Worm (Caenorhabditis elegans) whole organism, L1 larva: ENCODE results near the gene Y39B6A.34.

Experiments used
- C16A3.4 ChIP-seq: fragments of 150-350 bp; optimal IDR thresholded peaks from 2 replicates; lab custom pipeline; 2014; ENCODE audit warnings: missing biosample characterization, missing genetic modification characterization
- alr-1 ChIP-seq: fragments of 200-800 bp; sonication (Bioruptor generic); optimal IDR thresholded peaks from 2 replicates; lab custom pipeline; 2018; ENCODE audit warnings: borderline replicate concordance, mild to moderate bottlenecking, missing genetic modification characterization, missing compliant biosample characterization
- ama-1 ChIP-seq: fragments of 150-350 bp; optimal IDR thresholded peaks from 2 replicates; lab custom pipeline; 2014
- ceh-8 ChIP-seq: fragments of 200-800 bp; sonication (Bioruptor generic); optimal IDR thresholded peaks from 2 replicates; lab custom pipeline; 2018; ENCODE audit warnings: mild to moderate bottlenecking, missing genetic modification characterization, moderate library complexity, missing compliant biosample characterization
- ceh-82 ChIP-seq, 3 experiments: fragments of 150-350 bp in 1 of 3; sonication (generic microtip) in 2 of 3; optimal IDR thresholded peaks; 2 replicates each; lab custom pipeline; 2014 to 2017; ENCODE audit warnings: missing biosample characterization in 3 of 3, missing genetic modification characterization in 3 of 3
- ceh-88 ChIP-seq: fragments of 200-800 bp; sonication (Bioruptor generic); IDR thresholded peaks from 2 replicates; pipeline ENCODE4 v1.3.6; 2022; ENCODE audit warnings: missing genetic modification characterization, missing compliant biosample characterization
- dpl-1 ChIP-seq, 3 experiments: fragments of 150-350 bp in 2 of 3; sonication (generic microtip) in 1 of 3; optimal IDR thresholded peaks; 2 replicates each; lab custom pipeline; 2014 to 2017; ENCODE audit warnings: missing biosample characterization in 3 of 3, missing genetic modification characterization in 3 of 3, missing genetic modification reagents in 3 of 3
- dsc-1 ChIP-seq: sonication (generic microtip); optimal IDR thresholded peaks from 2 replicates; lab custom pipeline; 2016; ENCODE audit warnings: mild to moderate bottlenecking, missing genetic modification characterization, missing compliant biosample characterization
- efl-1 ChIP-seq, 4 experiments: fragments of 150-350 bp; optimal IDR thresholded peaks in 3 of 4; peaks in 1 of 4; 1 replicate in 1 of 4; 2 replicates in 3 of 4; lab custom pipeline; 2014; ENCODE audit warnings: missing biosample characterization in 2 of 4, missing genetic modification characterization in 2 of 4, missing genetic modification reagents in 2 of 4
- egl-13 ChIP-seq: sonication (generic microtip); optimal IDR thresholded peaks from 2 replicates; lab custom pipeline; 2016; ENCODE audit warnings: missing genotype, missing genetic modification reagents, missing genetic modification characterization, missing compliant biosample characterization
- elt-2 ChIP-seq: sonication (generic microtip); optimal IDR thresholded peaks from 2 replicates; lab custom pipeline; 2016; ENCODE audit warnings: missing genetic modification characterization, mild to moderate bottlenecking, inconsistent platforms, missing compliant biosample characterization, missing genetic modification reagents
- fkh-4 ChIP-seq: sonication (generic microtip); optimal IDR thresholded peaks from 2 replicates; lab custom pipeline; 2016; ENCODE audit warnings: missing compliant biosample characterization, missing genetic modification characterization, borderline replicate concordance
- fkh-8 ChIP-seq: sonication (generic microtip); optimal IDR thresholded peaks from 2 replicates; lab custom pipeline; 2016; ENCODE audit warnings: mild to moderate bottlenecking, missing genetic modification characterization, missing compliant biosample characterization
- hpl-2 ChIP-seq: fragments of 150-350 bp; optimal IDR thresholded peaks from 2 replicates; lab custom pipeline; 2014; ENCODE audit warnings: missing biosample characterization, missing genetic modification reagents, missing genetic modification characterization
- lin-13 ChIP-seq: fragments of 150-350 bp; optimal IDR thresholded peaks from 2 replicates; lab custom pipeline; 2014; ENCODE audit warnings: missing biosample characterization, missing genetic modification reagents, missing genetic modification characterization
- lin-14 ChIP-seq: fragments of 200-800 bp; sonication (Bioruptor generic); optimal IDR thresholded peaks from 2 replicates; lab custom pipeline; 2018; ENCODE audit warnings: mild to moderate bottlenecking, missing genetic modification characterization, moderate library complexity, missing compliant biosample characterization
- lin-35 ChIP-seq, 2 experiments: fragments of 150-350 bp; optimal IDR thresholded peaks; 2 replicates each; lab custom pipeline; 2014; ENCODE audit warnings: missing biosample characterization in 2 of 2, missing genetic modification characterization in 2 of 2, missing genetic modification reagents in 2 of 2
- lin-39 ChIP-seq: fragments of 150-350 bp; optimal IDR thresholded peaks from 2 replicates; lab custom pipeline; 2014; ENCODE audit warnings: missing biosample characterization, missing genetic modification reagents, missing genetic modification characterization
- lsy-2 ChIP-seq, 2 experiments: fragments of 150-350 bp; optimal IDR thresholded peaks; 2 replicates each; lab custom pipeline; 2014; ENCODE audit warnings: missing biosample characterization in 2 of 2, missing genetic modification characterization in 2 of 2
- mab-9 ChIP-seq: fragments of 200-800 bp; sonication (Bioruptor generic); IDR thresholded peaks from 2 replicates; pipeline ENCODE4 v1.3.6; 2022; ENCODE audit warnings: missing genetic modification reagents, missing genetic modification characterization, missing compliant biosample characterization
- mef-2 ChIP-seq: fragments of 150-350 bp; optimal IDR thresholded peaks from 2 replicates; lab custom pipeline; 2014; ENCODE audit warnings: missing biosample characterization, missing genetic modification characterization
- nhr-19 ChIP-seq: fragments of 200-800 bp; sonication (Bioruptor generic); conservative IDR thresholded peaks from 2 replicates; pipeline ENCODE4 v1.3.6; 2022; ENCODE audit warnings: missing genetic modification characterization, missing compliant biosample characterization
- nhr-20 ChIP-seq: sonication (generic microtip); optimal IDR thresholded peaks from 2 replicates; lab custom pipeline; 2016; ENCODE audit warnings: mild to moderate bottlenecking, missing genetic modification characterization, missing compliant biosample characterization
- nhr-28 ChIP-seq: fragments of 150-350 bp; optimal IDR thresholded peaks from 2 replicates; lab custom pipeline; 2014; ENCODE audit warnings: missing biosample characterization, missing genetic modification characterization
- nhr-71 ChIP-seq: sonication (generic microtip); optimal IDR thresholded peaks from 2 replicates; lab custom pipeline; 2016; ENCODE audit warnings: mild to moderate bottlenecking, missing genetic modification characterization, moderate library complexity, missing compliant biosample characterization
- nhr-84 ChIP-seq: sonication (generic microtip); optimal IDR thresholded peaks from 2 replicates; lab custom pipeline; 2017; ENCODE audit warnings: missing biosample characterization, missing genetic modification characterization
- rnt-1 ChIP-seq: sonication (generic microtip); optimal IDR thresholded peaks from 2 replicates; lab custom pipeline; 2016; ENCODE audit warnings: mild to moderate bottlenecking, missing genetic modification characterization, moderate library complexity, missing compliant biosample characterization
- skn-1 ChIP-seq: fragments of 150-350 bp; optimal IDR thresholded peaks from 2 replicates; lab custom pipeline; 2014; ENCODE audit warnings: missing biosample characterization, missing genetic modification characterization
- snpc-4 ChIP-seq: fragments of 150-350 bp; optimal IDR thresholded peaks from 2 replicates; lab custom pipeline; 2014; ENCODE audit warnings: missing biosample characterization, missing genetic modification characterization
- snu-23 ChIP-seq: sonication (generic microtip); optimal IDR thresholded peaks from 2 replicates; lab custom pipeline; 2016; ENCODE audit warnings: missing genetic modification characterization, missing compliant biosample characterization
- sox-4 ChIP-seq: sonication (generic microtip); optimal IDR thresholded peaks from 2 replicates; lab custom pipeline; 2016; ENCODE audit warnings: missing genetic modification characterization, missing compliant biosample characterization
- sptf-1 ChIP-seq: fragments of 150-350 bp; optimal IDR thresholded peaks from 2 replicates; lab custom pipeline; 2014; ENCODE audit warnings: missing biosample characterization, missing genetic modification characterization
- swsn-7 ChIP-seq: sonication (generic microtip); optimal IDR thresholded peaks from 2 replicates; lab custom pipeline; 2016; ENCODE audit warnings: missing genetic modification characterization, missing compliant biosample characterization
- tbx-2 ChIP-seq: sonication (generic microtip); optimal IDR thresholded peaks from 2 replicates; lab custom pipeline; 2016; ENCODE audit warnings: missing genetic modification characterization, missing compliant biosample characterization
- unc-30 ChIP-seq: sonication (generic microtip); optimal IDR thresholded peaks from 2 replicates; lab custom pipeline; 2017; ENCODE audit warnings: missing biosample characterization, missing genetic modification characterization
- unc-98 ChIP-seq: fragments of 200-800 bp; sonication (Bioruptor generic); IDR thresholded peaks from 2 replicates; pipeline ENCODE4 v1.3.6; 2022; ENCODE audit warnings: missing genetic modification characterization, missing compliant biosample characterization
- vab-15 ChIP-seq: sonication (generic microtip); optimal IDR thresholded peaks from 2 replicates; lab custom pipeline; 2017; ENCODE audit warnings: missing genotype, mild to moderate bottlenecking, missing genetic modification characterization, missing compliant biosample characterization
- xbp-1 ChIP-seq: sonication (generic microtip); optimal IDR thresholded peaks from 2 replicates; lab custom pipeline; 2016; ENCODE audit warnings: missing genetic modification characterization, missing compliant biosample characterization
- ztf-4 ChIP-seq: fragments of 150-350 bp; optimal IDR thresholded peaks from 2 replicates; lab custom pipeline; 2014; ENCODE audit warnings: missing biosample characterization, missing genetic modification characterization

Y39B6A.34 gene

DNA sequence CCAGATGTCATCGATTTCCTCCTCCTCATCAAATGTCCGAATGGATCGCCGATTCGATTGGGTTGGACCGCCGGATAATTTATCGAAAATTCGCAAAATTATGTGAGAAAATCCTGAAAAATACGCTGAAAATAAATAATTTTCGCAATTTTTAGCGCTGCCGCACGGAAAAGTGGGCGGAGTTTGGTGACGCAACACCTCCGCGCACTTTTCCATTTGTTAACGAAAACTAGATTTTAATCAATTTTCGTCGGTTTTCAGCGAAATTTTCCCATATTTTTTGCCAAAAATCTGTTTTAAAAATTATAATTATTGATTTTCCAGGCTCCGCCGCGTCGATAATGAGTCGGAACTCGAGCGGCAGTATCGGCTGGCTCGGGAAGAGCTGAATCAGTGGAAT lies at the start of gene Y39B6A.34:
Gene Y39B6A.34, plus strand, starts transcription at position 3 of the 400 bp plus-strand sequence.
- TF ChIP-seq lin-39 (tag; lab: Kevin White, UChicago) = no peak
- TF ChIP-seq hpl-2 = no peak
- peak; percentile 45 for TF ChIP-seq nhr-71 (tag; lab: Kevin White, UChicago)
- peak; percentile 33 for TF ChIP-seq ztf-4 (tag; lab: Kevin White, UChicago)
- peak; percentile 15 for TF ChIP-seq tbx-2
- TF ChIP-seq nhr-19 (GFP tag; lab: Robert Waterston, UW) = peak; percentile 52
- peak; percentile 2 to 40 for TF ChIP-seq efl-1 (optimal IDR thresholded peaks at IDR 0.05; lab: Kevin White, UChicago)
- TF ChIP-seq efl-1 (GFP tag; optimal IDR thresholded peaks at IDR 0.05 in 1 of 2; lab: Kevin White, UChicago) = peak; percentile 31 to 76
- TF ChIP-seq vab-15 = no peak
- TF ChIP-seq lsy-2 (tag; optimal IDR thresholded peaks at IDR 0.05; lab: Kevin White, UChicago) = peak; percentile 11 to 48
- peak in 1 of 3 experiments; percentile 46 for TF ChIP-seq ceh-82 (tag; optimal IDR thresholded peaks at IDR 0.05; lab: Kevin White, UChicago)
- TF ChIP-seq elt-2 (tag; lab: Kevin White, UChicago) = peak; percentile 12
- TF ChIP-seq dpl-1 (GFP tag; optimal IDR thresholded peaks at IDR 0.05; lab: Kevin White, UChicago) = peak in 2 of 3 experiments; percentile 11 to 32
- TF ChIP-seq mab-9 (GFP tag; lab: Robert Waterston, UW) = no peak
- TF ChIP-seq snu-23 = peak; percentile 38
- no peak for TF ChIP-seq alr-1 (tag; lab: Kevin White, UChicago)
- TF ChIP-seq xbp-1 (tag; lab: Kevin White, UChicago) = no peak
- TF ChIP-seq lin-35 (GFP tag; optimal IDR thresholded peaks at IDR 0.05; lab: Kevin White, UChicago) = peak in 1 of 2 experiments; percentile 30
- TF ChIP-seq C16A3.4 (tag; lab: Kevin White, UChicago) = peak; percentile 1
- TF ChIP-seq skn-1 (tag; lab: Kevin White, UChicago) = peak; percentile 14
- peak; percentile 23 for TF ChIP-seq dsc-1 (tag; lab: Kevin White, UChicago)
- peak; percentile 36 for TF ChIP-seq swsn-7 (tag; lab: Kevin White, UChicago)
- no peak for TF ChIP-seq ama-1

DNA sequence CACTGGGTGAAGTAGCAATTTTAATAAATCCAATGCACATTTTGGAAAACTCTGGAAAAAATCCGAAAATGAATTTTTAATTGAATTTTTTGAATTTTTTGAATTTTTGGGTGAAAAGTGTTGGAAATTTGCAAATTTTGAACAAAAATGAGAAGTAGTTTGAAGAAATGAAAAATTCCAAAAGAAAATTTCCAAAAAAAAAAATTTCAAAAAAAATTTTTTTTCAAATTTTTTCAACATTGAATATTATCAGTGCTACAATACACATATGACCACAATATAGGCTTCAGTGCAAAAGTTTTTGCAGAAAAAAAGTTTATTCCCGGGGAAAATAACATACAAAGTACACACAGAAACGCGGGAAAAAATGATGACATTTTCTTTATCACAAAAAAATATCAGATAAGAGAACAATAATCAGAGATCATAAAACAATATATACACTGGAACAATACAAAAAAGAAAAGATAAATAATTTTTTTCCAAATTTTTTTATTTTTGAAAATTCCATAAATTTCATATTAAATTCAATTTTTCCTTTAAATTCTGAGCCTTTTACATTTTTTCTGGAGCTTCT lies 43.5 kb upstream of the Y39B6A.34 start, which contains the start of gene hrg-10:
Gene hrg-10, minus strand, starts transcription at position 51 of the 577 bp plus-strand sequence.
- TF ChIP-seq fkh-8 (tag; lab: Kevin White, UChicago) (no peak), unc-98 (no peak), egl-13 (no peak), lin-35 (GFP tag; optimal IDR thresholded peaks at IDR 0.05; lab: Kevin White, UChicago) (peak in 1 of 2 experiments; percentile 9), unc-30 (no peak), lin-14 (GFP tag; lab: Kevin White, UChicago) (no peak), lsy-2 (tag; optimal IDR thresholded peaks at IDR 0.05; lab: Kevin White, UChicago) (peak in 1 of 2 experiments; percentile 10), sptf-1 (tag; lab: Kevin White, UChicago) (no peak), sox-4 (tag; lab: Kevin White, UChicago) (no peak), ceh-88 (GFP tag; lab: Robert Waterston, UW) (no peak), nhr-84 (tag; lab: Kevin White, UChicago) (no peak), nhr-28 (tag; lab: Kevin White, UChicago) (no peak), nhr-19 (GFP tag; lab: Robert Waterston, UW) (peak; percentile 6; the same call in 1 of the 2 replicates), ceh-8 (GFP tag; lab: Kevin White, UChicago) (no peak), rnt-1 (no peak), snpc-4 (no peak), lin-13 (GFP tag; lab: Kevin White, UChicago) (no peak), fkh-4 (tag; lab: Kevin White, UChicago) (no peak), alr-1 (tag; lab: Kevin White, UChicago) (no peak), mef-2 (no peak), elt-2 (tag; lab: Kevin White, UChicago) (peak; percentile 77), nhr-20 (tag; lab: Kevin White, UChicago) (peak; percentile 8)
- TF ChIP-seq, all 84 proteins: peak for 5
